3 worm cellular contexts compared by ENCODE assay signal in the genomic region with DNA sequence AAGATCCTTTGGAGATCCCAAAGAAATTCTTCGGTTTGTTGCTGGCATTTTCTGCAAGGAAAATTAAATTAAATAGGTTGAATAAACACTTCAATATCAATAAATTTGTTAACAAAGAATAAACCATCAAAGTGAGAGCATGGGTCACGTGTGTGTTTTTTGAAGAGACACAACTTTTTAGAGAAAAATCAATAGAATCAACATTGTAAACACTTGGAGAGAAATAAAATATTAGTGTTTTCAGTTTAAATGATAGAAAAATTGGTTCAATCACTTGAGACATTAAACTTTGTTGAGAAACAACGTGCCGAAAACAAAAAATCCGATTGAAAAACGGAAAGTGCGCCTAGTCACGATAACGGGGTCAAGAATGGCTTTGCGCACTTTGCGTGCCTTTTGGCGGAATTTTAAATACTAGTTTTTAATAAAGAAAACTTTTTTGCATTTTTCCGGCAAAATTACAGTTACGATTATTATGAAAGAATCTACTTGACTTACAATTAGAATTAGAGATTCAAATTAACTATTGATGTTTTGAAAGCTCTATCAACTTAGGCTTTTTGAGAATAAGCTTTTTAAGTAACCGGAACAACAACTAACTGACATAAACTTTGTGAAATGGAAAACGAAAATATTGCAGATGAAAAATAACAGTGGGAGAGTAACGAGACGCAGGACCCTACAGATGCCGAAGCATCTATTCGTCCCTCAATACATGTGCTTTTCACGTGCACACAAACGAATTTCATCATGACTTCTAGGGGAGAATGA.
TF ChIP-seq lines count a peak whose summit lies in the region.

A gene (minus strand): TSS at position 51 of the 771 bp plus-strand sequence.

TF ChIP-seq in whole organism, L1 larva, 84 proteins besides CTCF, POLR2A, EP300 and RAD21 (continued from another document and continues in another):
- peak; percentile 90 to 97 for TF ChIP-seq efl-1 (optimal IDR thresholded peaks at IDR 0.05; lab: Kevin White, UChicago)
- TF ChIP-seq efl-1 (GFP tag; optimal IDR thresholded peaks at IDR 0.05 in 1 of 2; lab: Kevin White, UChicago) = peak; percentile 92 to 100
- no peak for TF ChIP-seq ces-1 (GFP tag; optimal IDR thresholded peaks at IDR 0.05; lab: Kevin White, UChicago)
- peak; percentile 88 for TF ChIP-seq nhr-90 (tag; optimal IDR thresholded peaks at IDR 0.05; lab: Kevin White, UChicago; ENCODE audit: poor library complexity)
- no peak for TF ChIP-seq nhr-84 (tag; optimal IDR thresholded peaks at IDR 0.05; lab: Kevin White, UChicago)
- peak; percentile 67 for TF ChIP-seq fos-1 (tag; optimal IDR thresholded peaks at IDR 0.05; lab: Kevin White, UChicago)
- no peak for TF ChIP-seq alr-1 (tag; optimal IDR thresholded peaks at IDR 0.05; lab: Kevin White, UChicago; ENCODE audit: borderline replicate concordance)
- TF ChIP-seq swsn-7 (tag; optimal IDR thresholded peaks at IDR 0.05; lab: Kevin White, UChicago) = peak; percentile 81
- peak; percentile 83 for TF ChIP-seq nhr-19 (GFP tag; conservative IDR thresholded peaks at IDR 0.05; lab: Robert Waterston, UW)
- peak; percentile 17 for TF ChIP-seq skn-1 (tag; optimal IDR thresholded peaks at IDR 0.05; lab: Kevin White, UChicago)
- TF ChIP-seq elt-3 (tag; optimal IDR thresholded peaks at IDR 0.05; lab: Kevin White, UChicago) = peak in 3 of 6 experiments; percentile 8 to 61 (median 42)
- no peak for TF ChIP-seq ceh-63 (GFP tag; optimal IDR thresholded peaks at IDR 0.05; lab: Kevin White, UChicago)
- no peak for TF ChIP-seq nhr-28 (tag; optimal IDR thresholded peaks at IDR 0.05; lab: Kevin White, UChicago)
- TF ChIP-seq nhr-71 (tag; optimal IDR thresholded peaks at IDR 0.05; lab: Kevin White, UChicago) = peak; percentile 91
- TF ChIP-seq aha-1 (tag; optimal IDR thresholded peaks at IDR 0.05; lab: Kevin White, UChicago) = no peak
- TF ChIP-seq grh-1 (GFP tag; IDR thresholded peaks at IDR 0.05; lab: Robert Waterston, UW) = peak; percentile 83
- peak; percentile 76 for TF ChIP-seq elt-2 (tag; optimal IDR thresholded peaks at IDR 0.05; lab: Kevin White, UChicago)
- peak; percentile 47 for TF ChIP-seq egl-13 (tag; optimal IDR thresholded peaks at IDR 0.05; lab: Kevin White, UChicago)
- TF ChIP-seq nhr-237 (tag; optimal IDR thresholded peaks at IDR 0.05; lab: Kevin White, UChicago) = peak; percentile 26
- TF ChIP-seq ceh-8 (GFP tag; optimal IDR thresholded peaks at IDR 0.05; lab: Kevin White, UChicago) = peak; percentile 43
- TF ChIP-seq isw-1 (GFP tag; IDR thresholded peaks at IDR 0.05; lab: Robert Waterston, UW) = peak; percentile 79
- TF ChIP-seq ceh-88 (GFP tag; IDR thresholded peaks at IDR 0.05; lab: Robert Waterston, UW) = peak; percentile 42; the same call in 1 of the 2 replicates
- TF ChIP-seq unc-62 (GFP tag; optimal IDR thresholded peaks at IDR 0.05; lab: Kevin White, UChicago) = no peak
- TF ChIP-seq mep-1 (tag; optimal IDR thresholded peaks at IDR 0.05; lab: Kevin White, UChicago) = peak; percentile 91
- TF ChIP-seq nhr-47 (tag; optimal IDR thresholded peaks at IDR 0.05; lab: Kevin White, UChicago) = peak; percentile 90
- TF ChIP-seq nhr-76 (tag; optimal IDR thresholded peaks at IDR 0.05; lab: Kevin White, UChicago) = no peak
- TF ChIP-seq ztf-11 (tag; optimal IDR thresholded peaks at IDR 0.05; lab: Kevin White, UChicago) = peak in 1 of 2 experiments; percentile 30
- TF ChIP-seq xbp-1 (tag; optimal IDR thresholded peaks at IDR 0.05; lab: Kevin White, UChicago) = peak; percentile 71
- TF ChIP-seq lin-13 (GFP tag; optimal IDR thresholded peaks at IDR 0.05; lab: Kevin White, UChicago) = peak; percentile 62
- no peak for TF ChIP-seq ama-1 (optimal IDR thresholded peaks at IDR 0.05; lab: Kevin White, UChicago)
- TF ChIP-seq tlp-1 (tag; optimal IDR thresholded peaks at IDR 0.05; lab: Kevin White, UChicago) = no peak
- TF ChIP-seq C04F5.9 (tag; optimal IDR thresholded peaks at IDR 0.05; lab: Kevin White, UChicago) = peak; percentile 56
- 0 out of 2 replicates have a peak, but pooled peaks have one; percentile 32 for TF ChIP-seq mab-9 (GFP tag; IDR thresholded peaks at IDR 0.05; lab: Robert Waterston, UW)
- TF ChIP-seq jun-1 (tag; optimal IDR thresholded peaks at IDR 0.05; lab: Kevin White, UChicago) = peak; percentile 61
- TF ChIP-seq tbx-2 (tag; optimal IDR thresholded peaks at IDR 0.05; lab: Kevin White, UChicago) = peak; percentile 83
- TF ChIP-seq fkh-10 (GFP tag; optimal IDR thresholded peaks at IDR 0.05; lab: Kevin White, UChicago) = peak; percentile 43
- TF ChIP-seq pag-3 (tag; optimal IDR thresholded peaks at IDR 0.05; lab: Kevin White, UChicago; ENCODE audit: borderline replicate concordance, insufficient read depth) = no peak
- peak; percentile 40 for TF ChIP-seq snpc-4 (tag; optimal IDR thresholded peaks at IDR 0.05; lab: Kevin White, UChicago)
- peak; percentile 43 for TF ChIP-seq pax-3 (tag; optimal IDR thresholded peaks at IDR 0.05; lab: Kevin White, UChicago)

TF ChIP-seq in whole organism, L3 larva, 47 proteins besides CTCF, POLR2A, EP300 and RAD21 (continued from another document):
- TF ChIP-seq nhr-23 (tag; optimal IDR thresholded peaks at IDR 0.05; lab: Kevin White, UChicago) (peak; percentile 90), fos-1 (tag; optimal IDR thresholded peaks at IDR 0.05; lab: Kevin White, UChicago) (no peak), R02D3.7 (tag; optimal IDR thresholded peaks at IDR 0.05; lab: Kevin White, UChicago) (peak; percentile 49), skn-1 (tag; optimal IDR thresholded peaks at IDR 0.05; lab: Kevin White, UChicago) (no peak), lin-39 (tag; optimal IDR thresholded peaks at IDR 0.05; lab: Kevin White, UChicago) (no peak), aly-2 (tag; optimal IDR thresholded peaks at IDR 0.05; lab: Kevin White, UChicago) (no peak), ztf-11 (tag; optimal IDR thresholded peaks at IDR 0.05; lab: Kevin White, UChicago) (no peak), egl-27 (tag; optimal IDR thresholded peaks at IDR 0.05; lab: Kevin White, UChicago) (no peak), nhr-237 (tag; optimal IDR thresholded peaks at IDR 0.05; lab: Kevin White, UChicago) (peak; percentile 11), egl-5 (tag; optimal IDR thresholded peaks at IDR 0.05; lab: Kevin White, UChicago) (no peak), ztf-4 (tag; optimal IDR thresholded peaks at IDR 0.05; lab: Kevin White, UChicago) (no peak), jun-1 (tag; optimal IDR thresholded peaks at IDR 0.05; lab: Kevin White, UChicago) (peak; percentile 46), hmg-11 (tag; optimal IDR thresholded peaks at IDR 0.05; lab: Kevin White, UChicago) (peak; percentile 60), pha-4 (tag; optimal IDR thresholded peaks at IDR 0.05; lab: Kevin White, UChicago) (peak; percentile 88), elt-2 (tag; optimal IDR thresholded peaks at IDR 0.05; lab: Kevin White, UChicago) (peak; percentile 44), ceh-9 (tag; optimal IDR thresholded peaks at IDR 0.05; lab: Kevin White, UChicago) (no peak), ZK546.5 (tag; optimal IDR thresholded peaks at IDR 0.05; lab: Kevin White, UChicago) (no peak), eor-1 (tag; optimal IDR thresholded peaks at IDR 0.05; lab: Kevin White, UChicago) (no peak), fkh-2 (tag; optimal IDR thresholded peaks at IDR 0.05; lab: Kevin White, UChicago) (no peak), ceh-16 (tag; optimal IDR thresholded peaks at IDR 0.05; lab: Kevin White, UChicago) (no peak), lsy-12 (tag; optimal IDR thresholded peaks at IDR 0.05; lab: Kevin White, UChicago) (peak; percentile 59), ceh-28 (tag; optimal IDR thresholded peaks at IDR 0.05; lab: Kevin White, UChicago) (peak; percentile 56), zag-1 (tag; optimal IDR thresholded peaks at IDR 0.05; lab: Kevin White, UChicago) (no peak), pqm-1 (tag; optimal IDR thresholded peaks at IDR 0.05; lab: Kevin White, UChicago) (no peak), sea-2 (GFP tag; optimal IDR thresholded peaks at IDR 0.05; lab: Kevin White, UChicago) (no peak), mdl-1 (tag; optimal IDR thresholded peaks at IDR 0.05; lab: Kevin White, UChicago) (no peak), snpc-4 (tag; optimal IDR thresholded peaks at IDR 0.05; lab: Kevin White, UChicago) (peak; percentile 29), unc-39 (tag; optimal IDR thresholded peaks at IDR 0.05; lab: Kevin White, UChicago) (no peak), nfya-1 (tag; optimal IDR thresholded peaks at IDR 0.05; lab: Kevin White, UChicago; ENCODE audit: insufficient read depth) (peak; percentile 39), nhr-25 (tag; optimal IDR thresholded peaks at IDR 0.05; lab: Kevin White, UChicago) (peak; percentile 16)

TF ChIP-seq in whole organism, young adult, 124 proteins besides CTCF, POLR2A, EP300 and RAD21 (continued from another document and continues in another):
- 0 out of 2 replicates have a peak, but pooled peaks have one; percentile 38 for TF ChIP-seq lir-1 (GFP tag; conservative IDR thresholded peaks at IDR 0.05; lab: Robert Waterston, UW)
- no peak for TF ChIP-seq hsf-1 (GFP tag; IDR thresholded peaks at IDR 0.05; lab: Robert Waterston, UW)
- peak; percentile 73 for TF ChIP-seq lin-40 (tag; optimal IDR thresholded peaks at IDR 0.05; lab: Kevin White, UChicago)
- TF ChIP-seq snpc-1.1 (tag; optimal IDR thresholded peaks at IDR 0.05; lab: Kevin White, UChicago; ENCODE audit: insufficient read depth) = no peak
- TF ChIP-seq repo-1 (tag; optimal IDR thresholded peaks at IDR 0.05; lab: Kevin White, UChicago) = peak; percentile 12
- TF ChIP-seq egrh-3 (GFP tag; IDR thresholded peaks at IDR 0.05; lab: Robert Waterston, UW) = no peak
- TF ChIP-seq ztf-25 (GFP tag; IDR thresholded peaks at IDR 0.05; lab: Robert Waterston, UW) = no peak
- no peak for TF ChIP-seq nhr-27 (tag; optimal IDR thresholded peaks at IDR 0.05; lab: Kevin White, UChicago)
- peak; percentile 67 for TF ChIP-seq mcd-1 (GFP tag; IDR thresholded peaks at IDR 0.05; lab: Robert Waterston, UW)
- no peak for TF ChIP-seq hlh-26 (GFP tag; conservative IDR thresholded peaks at IDR 0.05; lab: Robert Waterston, UW)
- no peak for TF ChIP-seq K12H6.12 (tag; optimal IDR thresholded peaks at IDR 0.05; lab: Kevin White, UChicago)
- 0 out of 2 replicates have a peak, but pooled peaks have one; percentile 21 for TF ChIP-seq Y53G8AR.9 (GFP tag; conservative IDR thresholded peaks at IDR 0.05; lab: Robert Waterston, UW)
- TF ChIP-seq F52B5.7 (tag; optimal IDR thresholded peaks at IDR 0.05; lab: Kevin White, UChicago) = no peak
- no peak for TF ChIP-seq bed-2 (GFP tag; IDR thresholded peaks at IDR 0.05; lab: Robert Waterston, UW)
- TF ChIP-seq Y56A3A.18 (GFP tag; IDR thresholded peaks at IDR 0.05; lab: Robert Waterston, UW) = 0 out of 2 replicates have a peak, but pooled peaks have one; percentile 57
- no peak for TF ChIP-seq sea-2 (GFP tag; IDR thresholded peaks at IDR 0.05; lab: Robert Waterston, UW)
- no peak for TF ChIP-seq B0261.1 (tag; optimal IDR thresholded peaks at IDR 0.05; lab: Kevin White, UChicago)
- 0 out of 2 replicates have a peak, but pooled peaks have one; percentile 39 for TF ChIP-seq cebp-1 (GFP tag; IDR thresholded peaks at IDR 0.05; lab: Robert Waterston, UW)
- peak; percentile 85 for TF ChIP-seq cebp-1 (tag; optimal IDR thresholded peaks at IDR 0.05; lab: Kevin White, UChicago)
- TF ChIP-seq him-1 (tag; optimal IDR thresholded peaks at IDR 0.05; lab: Kevin White, UChicago) = no peak
- no peak for TF ChIP-seq let-526 (GFP tag; IDR thresholded peaks at IDR 0.05; lab: Robert Waterston, UW)
- peak; percentile 44 for TF ChIP-seq ZK185.1 (tag; optimal IDR thresholded peaks at IDR 0.05; lab: Kevin White, UChicago; ENCODE audit: poor library complexity, severe bottlenecking)
- no peak for TF ChIP-seq unc-62 (GFP tag; optimal IDR thresholded peaks at IDR 0.05; lab: Kevin White, UChicago)
- TF ChIP-seq Y95B8A.8 (GFP tag; IDR thresholded peaks at IDR 0.05; lab: Robert Waterston, UW) = no peak
- no peak; the same call in 1 of the 2 replicates for TF ChIP-seq K11D2.4 (GFP tag; IDR thresholded peaks at IDR 0.05; lab: Robert Waterston, UW)
- no peak for TF ChIP-seq cebp-2 (GFP tag; IDR thresholded peaks at IDR 0.05; lab: Robert Waterston, UW)
- no peak for TF ChIP-seq zfh-2 (GFP tag; conservative IDR thresholded peaks at IDR 0.05; lab: Robert Waterston, UW)
- TF ChIP-seq F33H1.4 (GFP tag; IDR thresholded peaks at IDR 0.05; lab: Robert Waterston, UW) = peak; percentile 67
- peak; percentile 45 for TF ChIP-seq xnd-1 (tag; optimal IDR thresholded peaks at IDR 0.05; lab: Kevin White, UChicago)
- TF ChIP-seq lsy-27 (tag; optimal IDR thresholded peaks at IDR 0.05; lab: Kevin White, UChicago; ENCODE audit: borderline replicate concordance, insufficient read depth) = no peak
- TF ChIP-seq hmg-20 (GFP tag; IDR thresholded peaks at IDR 0.05; lab: Robert Waterston, UW) = no peak
- TF ChIP-seq F22D6.2 (tag; optimal IDR thresholded peaks at IDR 0.05; lab: Kevin White, UChicago) = no peak
- no peak for TF ChIP-seq T07F8.4 (tag; optimal IDR thresholded peaks at IDR 0.05; lab: Kevin White, UChicago)
- no peak for TF ChIP-seq madf-10 (tag; optimal IDR thresholded peaks at IDR 0.05; lab: Kevin White, UChicago)
- TF ChIP-seq nfyb-1 (GFP tag; IDR thresholded peaks at IDR 0.05; lab: Robert Waterston, UW) = no peak
- no peak for TF ChIP-seq T26A5.8 (tag; optimal IDR thresholded peaks at IDR 0.05; lab: Kevin White, UChicago)
- peak; percentile 38; the same call in 1 of the 2 replicates for TF ChIP-seq ceh-100 (GFP tag; IDR thresholded peaks at IDR 0.05; lab: Robert Waterston, UW)
- TF ChIP-seq akir-1 (GFP tag; optimal IDR thresholded peaks at IDR 0.05; lab: Kevin White, UChicago) = no peak
- peak; percentile 50; the same call in 1 of the 2 replicates for TF ChIP-seq B0336.3 (GFP tag; IDR thresholded peaks at IDR 0.05; lab: Robert Waterston, UW)
- TF ChIP-seq fkh-3 (tag; optimal IDR thresholded peaks at IDR 0.05; lab: Kevin White, UChicago) = no peak
- TF ChIP-seq lin-54 (GFP tag; optimal IDR thresholded peaks at IDR 0.05; lab: Kevin White, UChicago) = peak; percentile 96
- no peak for TF ChIP-seq lin-26 (GFP tag; IDR thresholded peaks at IDR 0.05; lab: Robert Waterston, UW)
- TF ChIP-seq ceh-58 (GFP tag; IDR thresholded peaks at IDR 0.05; lab: Robert Waterston, UW) = no peak
- TF ChIP-seq B0035.1 (tag; optimal IDR thresholded peaks at IDR 0.05; lab: Kevin White, UChicago) = no peak
- TF ChIP-seq ama-1 (optimal IDR thresholded peaks at IDR 0.05; lab: Kevin White, UChicago) = no peak
- TF ChIP-seq ama-1 (GFP tag; optimal IDR thresholded peaks at IDR 0.05; lab: Kevin White, UChicago) = no peak
- no peak for TF ChIP-seq nfya-2 (GFP tag; IDR thresholded peaks at IDR 0.05; lab: Robert Waterston, UW)
- TF ChIP-seq madf-8 (GFP tag; conservative IDR thresholded peaks at IDR 0.05; lab: Robert Waterston, UW) = peak; percentile 38
- TF ChIP-seq let-607 (tag; optimal IDR thresholded peaks at IDR 0.05; lab: Kevin White, UChicago) = no peak
- no peak for TF ChIP-seq dpff-1 (tag; optimal IDR thresholded peaks at IDR 0.05; lab: Kevin White, UChicago)
- TF ChIP-seq mel-28 (tag; optimal IDR thresholded peaks at IDR 0.05; lab: Kevin White, UChicago; ENCODE audit: borderline replicate concordance) = no peak
- no peak for TF ChIP-seq rpc-1 (optimal IDR thresholded peaks at IDR 0.05; lab: Kevin White, UChicago)
- TF ChIP-seq rpc-1 (tag; optimal IDR thresholded peaks at IDR 0.05; lab: Kevin White, UChicago) = no peak
- TF ChIP-seq F10E7.11 (tag; optimal IDR thresholded peaks at IDR 0.05; lab: Kevin White, UChicago) = no peak
- no peak for TF ChIP-seq F37B4.10 (GFP tag; IDR thresholded peaks at IDR 0.05; lab: Robert Waterston, UW)
- TF ChIP-seq F39B2.1 (GFP tag; IDR thresholded peaks at IDR 0.05; lab: Robert Waterston, UW) = no peak
- no peak for TF ChIP-seq sptf-2 (GFP tag; optimal IDR thresholded peaks at IDR 0.05; lab: Kevin White, UChicago)
- peak; percentile 81 for TF ChIP-seq dpl-1 (GFP tag; optimal IDR thresholded peaks at IDR 0.05; lab: Kevin White, UChicago)
- no peak for TF ChIP-seq nhr-179 (tag; optimal IDR thresholded peaks at IDR 0.05; lab: Kevin White, UChicago)
- TF ChIP-seq ztf-3 (GFP tag; optimal IDR thresholded peaks at IDR 0.05; lab: Kevin White, UChicago) = no peak
- TF ChIP-seq nfya-1 (tag; optimal IDR thresholded peaks at IDR 0.05; lab: Kevin White, UChicago; ENCODE audit: borderline replicate concordance, insufficient read depth) = no peak
- peak; percentile 63; the same call in 1 of the 2 replicates for TF ChIP-seq pbrm-1 (GFP tag; IDR thresholded peaks at IDR 0.05; lab: Robert Waterston, UW)
